Fruit fly (Drosophila melanogaster) whole organism, embryonic: Measurements from ENCODE around the gene Tsc1.

Experiments used
- C15 ChIP-seq: fragments of 200-800 bp; sonication (Bioruptor generic); IDR thresholded peaks from 3 replicates; pipeline ENCODE4 v1.3.6; 2022; ENCODE audit warnings: missing biosample characterization, missing genetic modification characterization
- CG10209 ChIP-seq: fragments of 200-800 bp; sonication (Bioruptor generic); optimal IDR thresholded peaks from 3 replicates; lab custom pipeline; 2017; ENCODE audit warnings: missing biosample characterization, mild to moderate bottlenecking, missing genetic modification characterization, missing genetic modification reagents
- CG10565 ChIP-seq: fragments of 200-800 bp; sonication (Bioruptor generic); optimal IDR thresholded peaks from 3 replicates; lab custom pipeline; 2016; ENCODE audit warnings: missing biosample characterization, mild to moderate bottlenecking, missing genetic modification characterization
- CG10959 ChIP-seq: fragments of 200-800 bp; sonication (Bioruptor generic); IDR thresholded peaks from 2 replicates; pipeline ENCODE4 v1.3.6; 2022; ENCODE audit warnings: missing biosample characterization, missing genetic modification characterization
- CG12391 ChIP-seq: fragments of 200-800 bp; sonication (Bioruptor generic); optimal IDR thresholded peaks from 3 replicates; lab custom pipeline; 2018; ENCODE audit warnings: missing biosample characterization, mild to moderate bottlenecking, missing genetic modification characterization, moderate library complexity
- CG12659 ChIP-seq: fragments of 200-800 bp; sonication (Bioruptor generic); optimal IDR thresholded peaks from 3 replicates; lab custom pipeline; 2017; ENCODE audit warnings: mild to moderate bottlenecking, missing biosample characterization, missing genetic modification reagents, missing genetic modification characterization
- CG18262 ChIP-seq: fragments of 200-800 bp; optimal IDR thresholded peaks from 3 replicates; lab custom pipeline; 2019; ENCODE audit warnings: missing biosample characterization, mild to moderate bottlenecking, missing genetic modification characterization, moderate library complexity
- CG18619 ChIP-seq: fragments of 200-800 bp; sonication (Bioruptor generic); optimal IDR thresholded peaks from 3 replicates; lab custom pipeline; 2017; ENCODE audit warnings: missing biosample characterization, mild to moderate bottlenecking, missing genetic modification characterization
- CG2202 ChIP-seq: fragments of 200-800 bp; sonication (Bioruptor generic); optimal IDR thresholded peaks from 2 replicates; lab custom pipeline; 2018; ENCODE audit warnings: missing biosample characterization, mild to moderate bottlenecking, missing genetic modification characterization
- CG31365 ChIP-seq: fragments of 200-800 bp; sonication (Bioruptor generic); optimal IDR thresholded peaks from 2 replicates; lab custom pipeline; 2018; ENCODE audit warnings: missing biosample characterization, mild to moderate bottlenecking, missing genetic modification characterization
- CG3407 ChIP-seq: fragments of 200-800 bp; sonication (Bioruptor generic); optimal IDR thresholded peaks from 2 replicates; lab custom pipeline; 2018; ENCODE audit warnings: missing biosample characterization, mild to moderate bottlenecking, missing genetic modification characterization
- CG3726 ChIP-seq: fragments of 200-800 bp; sonication (Bioruptor generic); IDR thresholded peaks from 3 replicates; pipeline ENCODE4, ENCODE4 v1.3.6; 2022; ENCODE audit warnings: missing biosample characterization, missing genetic modification characterization
- CG3847 ChIP-seq: fragments of 200-800 bp; sonication (Bioruptor generic); IDR thresholded peaks from 2 replicates; pipeline ENCODE4 v1.3.6; 2022; ENCODE audit warnings: missing biosample characterization, missing genetic modification characterization
- CG4282 ChIP-seq: fragments of 200-800 bp; sonication (Bioruptor generic); optimal IDR thresholded peaks from 2 replicates; lab custom pipeline; 2016; ENCODE audit warnings: missing biosample characterization, missing genetic modification characterization
- CG5245 ChIP-seq: fragments of 200-800 bp; sonication (Bioruptor generic); optimal IDR thresholded peaks from 3 replicates; lab custom pipeline; 2016; ENCODE audit warnings: missing biosample characterization, missing genetic modification characterization
- CG6175 ChIP-seq: fragments of 200-800 bp; sonication (Bioruptor generic); IDR thresholded peaks from 3 replicates; pipeline ENCODE4 v1.3.6; 2022; ENCODE audit warnings: missing biosample characterization, missing genetic modification characterization
- CG8290 ChIP-seq, 3 experiments: fragments of 200-800 bp; sonication (Bioruptor generic); optimal IDR thresholded peaks; 2 replicates each; lab custom pipeline; 2016 to 2019; ENCODE audit warnings: missing biosample characterization in 3 of 3, missing genetic modification characterization in 3 of 3, mild to moderate bottlenecking in 2 of 3, moderate library complexity in 1 of 3
- CG8924 ChIP-seq: fragments of 200-800 bp; optimal IDR thresholded peaks from 3 replicates; lab custom pipeline; 2019; ENCODE audit warnings: missing biosample characterization, mild to moderate bottlenecking, missing genetic modification characterization, moderate library complexity
- Chrac-16 ChIP-seq: fragments of 200-800 bp; sonication (Bioruptor generic); optimal IDR thresholded peaks from 3 replicates; lab custom pipeline; 2016; ENCODE audit warnings: missing biosample characterization, missing genetic modification characterization
- CkIIα-i1 ChIP-seq: fragments of 200-800 bp; sonication (Bioruptor generic); IDR thresholded peaks from 2 replicates; pipeline ENCODE4 v1.3.6; 2022; ENCODE audit warnings: missing biosample characterization, missing genetic modification characterization
- D19B ChIP-seq: fragments of 200-800 bp; sonication (Bioruptor generic); optimal IDR thresholded peaks from 2 replicates; lab custom pipeline; 2017; ENCODE audit warnings: missing biosample characterization, mild to moderate bottlenecking, missing genetic modification characterization
- Dbx ChIP-seq: fragments of 200-800 bp; sonication (Bioruptor generic); IDR thresholded peaks from 3 replicates; pipeline ENCODE4 v1.3.6; 2022; ENCODE audit warnings: missing biosample characterization, missing genetic modification characterization
- Dek ChIP-seq: fragments of 200-800 bp; sonication (Bioruptor generic); optimal IDR thresholded peaks from 3 replicates; lab custom pipeline; 2019; ENCODE audit warnings: missing biosample characterization, mild to moderate bottlenecking, missing genetic modification characterization, moderate library complexity
- Fer2 ChIP-seq: fragments of 200-800 bp; sonication (Bioruptor generic); optimal IDR thresholded peaks from 2 replicates; lab custom pipeline; 2018; ENCODE audit warnings: missing biosample characterization, mild to moderate bottlenecking, missing genetic modification characterization, moderate library complexity
- Gsc ChIP-seq: fragments of 200-800 bp; sonication (Bioruptor generic); IDR thresholded peaks from 2 replicates; pipeline ENCODE4 v1.3.6; 2022; ENCODE audit warnings: missing biosample characterization, missing genetic modification characterization
- Hmr ChIP-seq: fragments of 200-800 bp; sonication (Bioruptor generic); optimal IDR thresholded peaks from 3 replicates; lab custom pipeline; 2017; ENCODE audit warnings: mild to moderate bottlenecking, missing biosample characterization, missing genetic modification reagents, missing genetic modification characterization
- Mad ChIP-seq: fragments of 200-800 bp; sonication (Bioruptor generic); optimal IDR thresholded peaks from 2 replicates; lab custom pipeline; 2016; ENCODE audit warnings: missing biosample characterization, missing genetic modification characterization
- Max ChIP-seq: fragments of 200-800 bp; sonication (Bioruptor generic); optimal IDR thresholded peaks from 2 replicates; lab custom pipeline; 2016; ENCODE audit warnings: missing biosample characterization, mild to moderate bottlenecking, missing genetic modification characterization
- NfI ChIP-seq: fragments of 200-800 bp; sonication (Bioruptor generic); optimal IDR thresholded peaks from 3 replicates; lab custom pipeline; 2018; ENCODE audit warnings: missing biosample characterization, mild to moderate bottlenecking, missing genetic modification characterization, moderate library complexity
- ab ChIP-seq: fragments of 200-800 bp; sonication (Bioruptor generic); optimal IDR thresholded peaks from 2 replicates; lab custom pipeline; 2016; ENCODE audit warnings: missing biosample characterization, missing genetic modification characterization
- al ChIP-seq: fragments of 200-800 bp; sonication (Bioruptor generic); IDR thresholded peaks from 2 replicates; pipeline ENCODE4 v1.3.6; 2022; ENCODE audit warnings: missing biosample characterization, missing genetic modification characterization
- ara ChIP-seq: fragments of 200-800 bp; sonication (Bioruptor generic); IDR thresholded peaks from 2 replicates; pipeline ENCODE4 v1.3.6; 2022; ENCODE audit warnings: missing biosample characterization, missing genetic modification characterization
- cg ChIP-seq: fragments of 200-800 bp; sonication (Bioruptor generic); optimal IDR thresholded peaks from 3 replicates; lab custom pipeline; 2019; ENCODE audit warnings: missing biosample characterization, mild to moderate bottlenecking, missing genetic modification characterization, moderate library complexity
- chif ChIP-seq, 2 experiments: fragments of 200-800 bp; sonication (Bioruptor generic); optimal IDR thresholded peaks; 3 replicates each; lab custom pipeline; 2016; ENCODE audit warnings: missing biosample characterization in 2 of 2, missing genetic modification characterization in 2 of 2
- chinmo ChIP-seq: fragments of 200-800 bp; sonication (Bioruptor generic); IDR thresholded peaks from 4 replicates; pipeline ENCODE4 v1.3.6; 2022; ENCODE audit warnings: missing biosample characterization, missing genetic modification characterization; ENCODE audit not compliant: partially characterized antibody
- chm ChIP-seq: fragments of 200-800 bp; sonication (Bioruptor generic); IDR thresholded peaks from 2 replicates; pipeline ENCODE4 v1.3.6; 2022; ENCODE audit warnings: missing biosample characterization, missing genetic modification characterization
- crc ChIP-seq: fragments of 200-800 bp; sonication (Bioruptor generic); optimal IDR thresholded peaks from 2 replicates; lab custom pipeline; 2016; ENCODE audit warnings: missing biosample characterization, missing genetic modification characterization
- disco-r ChIP-seq: fragments of 200-800 bp; sonication (Bioruptor generic); optimal IDR thresholded peaks from 2 replicates; lab custom pipeline; 2016; ENCODE audit warnings: missing biosample characterization, missing genetic modification characterization
- dmrt99B ChIP-seq: fragments of 200-800 bp; sonication (Bioruptor generic); optimal IDR thresholded peaks from 2 replicates; lab custom pipeline; 2018; ENCODE audit warnings: missing biosample characterization, mild to moderate bottlenecking, missing genetic modification characterization, moderate library complexity
- eyg ChIP-seq: fragments of 200-800 bp; sonication (Bioruptor generic); optimal IDR thresholded peaks from 3 replicates; lab custom pipeline; 2016; ENCODE audit warnings: missing biosample characterization, missing genetic modification characterization
- fd102C ChIP-seq: fragments of 200-800 bp; sonication (Bioruptor generic); optimal IDR thresholded peaks from 2 replicates; lab custom pipeline; 2018; ENCODE audit warnings: missing biosample characterization, mild to moderate bottlenecking, missing genetic modification characterization, moderate library complexity
- ftz-f1 ChIP-seq: fragments of 200-800 bp; sonication (Bioruptor generic); optimal IDR thresholded peaks from 2 replicates; lab custom pipeline; 2016; ENCODE audit warnings: missing biosample characterization, missing genetic modification characterization
- ham ChIP-seq: fragments of 200-800 bp; sonication (Bioruptor generic); IDR thresholded peaks from 2 replicates; pipeline ENCODE4 v1.3.6; 2022; ENCODE audit warnings: missing biosample characterization, missing genetic modification characterization
- jigr1 ChIP-seq: fragments of 200-800 bp; sonication (Bioruptor generic); IDR thresholded peaks from 3 replicates; pipeline ENCODE4 v1.3.6; 2022; ENCODE audit warnings: missing biosample characterization, missing genetic modification characterization
- sc ChIP-seq, 3 experiments: fragments of >200 bp in 2 of 3; fragments of 200-800 bp in 1 of 3; sonication (Bioruptor generic) in 1 of 3; optimal IDR thresholded peaks; 2 replicates in 2 of 3; 3 replicates in 1 of 3; lab custom pipeline; 2017; ENCODE audit warnings: mild to moderate bottlenecking in 1 of 3, missing biosample characterization in 1 of 3, missing genetic modification characterization in 1 of 3, missing genetic modification reagents in 1 of 3
- schlank ChIP-seq: fragments of 200-800 bp; sonication (Bioruptor generic); optimal IDR thresholded peaks from 2 replicates; lab custom pipeline; 2018; ENCODE audit warnings: missing biosample characterization, mild to moderate bottlenecking, missing genetic modification characterization
- sens ChIP-seq: fragments of 200-800 bp; sonication (Bioruptor generic); peaks from one replicate; lab custom pipeline; 2016; ENCODE audit warnings: missing biosample characterization, missing genetic modification characterization
- wdn ChIP-seq: fragments of 200-800 bp; sonication (Bioruptor generic); IDR thresholded peaks from 2 replicates; pipeline ENCODE4 v1.3.6; 2022; ENCODE audit warnings: missing biosample characterization, missing genetic modification characterization

Tsc1 gene

dm6 chr3R:24112320-24113069 is 17.6 kb upstream of the Tsc1 start, which contains the start of gene CG13605 (continued):
- TF ChIP-seq CG5245 (GFP tag; lab: Kevin White, UChicago) (peak; percentile 47), Hmr (peak; percentile 84), Fer2 (tag; lab: Kevin White, UChicago) (peak; percentile 26), Max (GFP tag; lab: Kevin White, UChicago) (peak; percentile 34), crc (peak; percentile 13), chm (GFP tag; lab: Robert Waterston, UW) (peak; percentile 75; the same call in 1 of the 2 replicates), Dek (peak; percentile 87), CG2202 (tag; lab: Kevin White, UChicago) (peak; percentile 44), sens (peak; percentile 79), NfI (GFP tag; lab: Kevin White, UChicago) (peak; percentile 79), CG10959 (GFP tag; lab: Robert Waterston, UW) (no peak), CG8290 (GFP tag; optimal IDR thresholded peaks at IDR 0.05; lab: Kevin White, UChicago) (peak; percentile 70), CG8290 (tag; optimal IDR thresholded peaks at IDR 0.05; lab: Kevin White, UChicago) (peak; percentile 13 to 85), Dbx (GFP tag; lab: Robert Waterston, UW) (peak; percentile 73), jigr1 (no peak), ftz-f1 (GFP tag; lab: Kevin White, UChicago) (no peak), eyg (GFP tag; lab: Kevin White, UChicago) (no peak), CG10209 (GFP tag; lab: Kevin White, UChicago) (peak; percentile 80), CG8924 (tag; lab: Kevin White, UChicago) (peak; percentile 85), ab (GFP tag; lab: Kevin White, UChicago) (no peak), Mad (GFP tag; lab: Kevin White, UChicago) (no peak), chinmo (GFP tag; lab: Robert Waterston, UW) (peak; percentile 5; the same call in 1 of the 4 replicates), CG18619 (peak; percentile 63), C15 (peak; percentile 44; the same call in 1 of the 3 replicates), disco-r (GFP tag; lab: Kevin White, UChicago) (no peak), ara (GFP tag; lab: Robert Waterston, UW) (peak; percentile 44; the same call in 1 of the 2 replicates), wdn (GFP tag; lab: Robert Waterston, UW) (0 out of 2 replicates have a peak, but pooled peaks have one; percentile 21), fd102C (GFP tag; lab: Kevin White, UChicago) (no peak), Gsc (no peak), ham (no peak), CG4282 (GFP tag; lab: Kevin White, UChicago) (peak; percentile 16), CG3726 (GFP tag; lab: Robert Waterston, UW) (0 out of 3 replicates have a peak, but pooled peaks have one; percentile 14), chif (GFP tag; optimal IDR thresholded peaks at IDR 0.05; lab: Kevin White, UChicago) (peak in 1 of 2 experiments; percentile 50), Chrac-16 (peak; percentile 66), dmrt99B (tag; lab: Kevin White, UChicago) (peak; percentile 78), cg (no peak), CG12659 (GFP tag; lab: Kevin White, UChicago) (peak; percentile 89), al (peak; percentile 58), CG12391 (tag; lab: Kevin White, UChicago) (peak; percentile 82), CG3407 (peak; percentile 9), sc (optimal IDR thresholded peaks at IDR 0.05; lab: Kevin White, UChicago) (no peak), sc (GFP tag; optimal IDR thresholded peaks at IDR 0.05; lab: Kevin White, UChicago) (peak; percentile 58), schlank (tag; lab: Kevin White, UChicago) (peak; percentile 55), CG18262 (peak; percentile 75), CG3847 (peak; percentile 26; the same call in 1 of the 2 replicates), CG10565 (no peak), CG6175 (GFP tag; lab: Robert Waterston, UW) (0 out of 3 replicates have a peak, but pooled peaks have one; percentile 7), CkIIα-i1 (GFP tag; lab: Robert Waterston, UW) (no peak), CG31365 (no peak), D19B (GFP tag; lab: Kevin White, UChicago) (peak; percentile 46)
